Worm (Caenorhabditis elegans): ENCODE results near the gene irld-1.
"Not testable (repeated sequence)": the region's sequence is repeated elsewhere in the genome, so short reads cannot be mapped to it uniquely, and the experiment has no call there.

Gene irld-1

ce11 chrV:4336462-4336861 lies at the start of gene irld-1:
Gene irld-1, plus strand, starts transcription at chrV:4336762.
- not testable (repeated sequence) for TF ChIP-seq blmp-1 (tag; optimal IDR thresholded peaks at IDR 0.05); unc-62 (GFP tag; optimal IDR thresholded peaks at IDR 0.05); nhr-237 (tag; optimal IDR thresholded peaks at IDR 0.05)

- not testable (repeated sequence) for TF ChIP-seq ceh-83 (GFP tag; optimal IDR thresholded peaks at IDR 0.05); blmp-1 (tag; optimal IDR thresholded peaks at IDR 0.05); ceh-39 (tag; optimal IDR thresholded peaks at IDR 0.05)
Measured at ce11 chrV:4290093-4290492, 46.5 kb upstream of the irld-1 start, which contains the start of gene srh-193. Gene srh-193, minus strand, starts transcription at chrV:4290193.

- not testable (repeated sequence) for TF ChIP-seq lin-13 (tag; optimal IDR thresholded peaks at IDR 0.05); tbx-8 (GFP tag; optimal IDR thresholded peaks at IDR 0.05); ceh-39 (tag; optimal IDR thresholded peaks at IDR 0.05)
Measured at ce11 chrV:4293425-4293824, 43.1 kb upstream of the irld-1 start, which contains the start of gene srh-194. Gene srh-194, minus strand, starts transcription at chrV:4293525.

- TF ChIP-seq M03D4.4 (tag; optimal IDR thresholded peaks at IDR 0.05): no peak
- no peak for TF ChIP-seq blmp-1 (tag; optimal IDR thresholded peaks at IDR 0.05)
- TF ChIP-seq mab-5 (tag; optimal IDR thresholded peaks at IDR 0.05): no peak
- no peak for TF ChIP-seq ceh-83 (GFP tag; optimal IDR thresholded peaks at IDR 0.05)
- no peak for TF ChIP-seq nhr-237 (tag; optimal IDR thresholded peaks at IDR 0.05)
- no peak for TF ChIP-seq nhr-76 (tag; optimal IDR thresholded peaks at IDR 0.05)
- no peak for TF ChIP-seq unc-120 (tag; optimal IDR thresholded peaks at IDR 0.05; ENCODE audit: poor library complexity, severe bottlenecking)
- no peak for TF ChIP-seq pha-4 (tag; optimal IDR thresholded peaks at IDR 0.05)
- no peak for TF ChIP-seq flh-1 (GFP tag; optimal IDR thresholded peaks at IDR 0.05)
- TF ChIP-seq zip-8 (tag; optimal IDR thresholded peaks at IDR 0.05): no peak
- no peak for TF ChIP-seq unc-62 (GFP tag; optimal IDR thresholded peaks at IDR 0.05)
- TF ChIP-seq unc-39 (tag; optimal IDR thresholded peaks at IDR 0.05): no peak
- TF ChIP-seq nhr-2 (tag; optimal IDR thresholded peaks at IDR 0.05): no peak
- TF ChIP-seq lin-32 (GFP tag; optimal IDR thresholded peaks at IDR 0.05): no peak
Measured at ce11 chrV:4295920-4296319, 40.6 kb upstream of the irld-1 start, which contains the start of gene F47D2.11. Gene F47D2.11, minus strand, starts transcription at chrV:4296020.

- TF ChIP-seq lin-32 (GFP tag; optimal IDR thresholded peaks at IDR 0.05): no peak
- TF ChIP-seq unc-120 (tag; optimal IDR thresholded peaks at IDR 0.05; ENCODE audit: poor library complexity, severe bottlenecking): no peak
- no peak for TF ChIP-seq M03D4.4 (tag; optimal IDR thresholded peaks at IDR 0.05)
- no peak for TF ChIP-seq nhr-12 (tag; optimal IDR thresholded peaks at IDR 0.05)
- no peak for TF ChIP-seq snpc-4 (tag; optimal IDR thresholded peaks at IDR 0.05)
- no peak for TF ChIP-seq flh-1 (GFP tag; optimal IDR thresholded peaks at IDR 0.05)
Measured at ce11 chrV:4298579-4298978, 38.0 kb upstream of the irld-1 start, which contains the start of gene ZC132.11. Gene ZC132.11, minus strand, starts transcription at chrV:4298679.

ce11 chrV:4299741-4300140 lies 36.8 kb upstream of the irld-1 start, which contains the start of gene ZC132.3:
Gene ZC132.3, minus strand, starts transcription at chrV:4299841.
- TF ChIP-seq bed-3 (GFP tag; optimal IDR thresholded peaks at IDR 0.05) (no peak), zip-8 (tag; optimal IDR thresholded peaks at IDR 0.05) (no peak), ztf-11 (tag; optimal IDR thresholded peaks at IDR 0.05) (no peak), ceh-39 (tag; optimal IDR thresholded peaks at IDR 0.05) (no peak), elt-1 (tag; optimal IDR thresholded peaks at IDR 0.05; ENCODE audit: borderline replicate concordance, insufficient read depth) (no peak), nhr-28 (tag; optimal IDR thresholded peaks at IDR 0.05) (no peak), mab-5 (tag; optimal IDR thresholded peaks at IDR 0.05) (no peak), lin-32 (GFP tag; optimal IDR thresholded peaks at IDR 0.05) (no peak), ham-2 (GFP tag; optimal IDR thresholded peaks at IDR 0.05) (no peak)

ce11 chrV:4302842-4303241 lies 33.7 kb upstream of the irld-1 start:
- TF ChIP-seq elt-3 (tag; optimal IDR thresholded peaks at IDR 0.05) (no peak), ceh-83 (GFP tag; optimal IDR thresholded peaks at IDR 0.05) (no peak), ceh-43 (GFP tag; optimal IDR thresholded peaks at IDR 0.05) (no peak), nhr-2 (tag; optimal IDR thresholded peaks at IDR 0.05) (no peak), ztf-11 (tag; optimal IDR thresholded peaks at IDR 0.05) (no peak), unc-39 (tag; optimal IDR thresholded peaks at IDR 0.05) (no peak), nhr-76 (tag; optimal IDR thresholded peaks at IDR 0.05) (no peak), sem-2 (GFP tag; optimal IDR thresholded peaks at IDR 0.05) (no peak), nhr-237 (tag; optimal IDR thresholded peaks at IDR 0.05) (no peak), mep-1 (tag; optimal IDR thresholded peaks at IDR 0.05) (no peak), mab-5 (tag; optimal IDR thresholded peaks at IDR 0.05) (no peak)
